Worm (Caenorhabditis elegans) whole organism, late embryonic: ENCODE results near the gene T05A7.11.

Source experiments
- C38D4.7 ChIP-seq: fragments of 200-800 bp; sonication (Bioruptor generic); optimal IDR thresholded peaks from 2 replicates; lab custom pipeline; 2018; ENCODE audit warnings: mild to moderate bottlenecking, missing genetic modification characterization, moderate library complexity, missing compliant biosample characterization
- F13H6.1 ChIP-seq: sonication (generic microtip); optimal IDR thresholded peaks from 2 replicates; lab custom pipeline; 2016; ENCODE audit warnings: missing genetic modification characterization, missing compliant biosample characterization
- K09A11.1 ChIP-seq: sonication (generic microtip); optimal IDR thresholded peaks from 2 replicates; lab custom pipeline; 2017; ENCODE audit warnings: antibody characterized with exemption, mild to moderate bottlenecking, missing genetic modification characterization, missing compliant biosample characterization; ENCODE audit not compliant: insufficient read depth
- T23F11.4 ChIP-seq: fragments of 200-800 bp; sonication (Bioruptor generic); optimal IDR thresholded peaks from 2 replicates; lab custom pipeline; 2018; ENCODE audit warnings: mild to moderate bottlenecking, missing genetic modification characterization, missing compliant biosample characterization
- Y22D7AL.16 ChIP-seq: sonication (generic microtip); optimal IDR thresholded peaks from 2 replicates; lab custom pipeline; 2016; ENCODE audit warnings: missing genetic modification characterization, missing compliant biosample characterization
- ahr-1 ChIP-seq: sonication (generic microtip); optimal IDR thresholded peaks from 2 replicates; lab custom pipeline; 2016; ENCODE audit warnings: missing genetic modification characterization, missing compliant biosample characterization
- ama-1 ChIP-seq: fragments of 150-350 bp; optimal IDR thresholded peaks from 2 replicates; lab custom pipeline; 2014
- ceh-22 ChIP-seq: sonication (generic microtip); optimal IDR thresholded peaks from 2 replicates; lab custom pipeline; 2017; ENCODE audit warnings: missing biosample characterization, missing genetic modification characterization
- ceh-24 ChIP-seq: sonication (generic microtip); optimal IDR thresholded peaks from 2 replicates; lab custom pipeline; 2016; ENCODE audit warnings: mild to moderate bottlenecking, missing genetic modification characterization, missing compliant biosample characterization
- ceh-30 ChIP-seq: fragments of 150-350 bp; optimal IDR thresholded peaks from 2 replicates; lab custom pipeline; 2014; ENCODE audit warnings: missing biosample characterization, missing genetic modification characterization
- ceh-31 ChIP-seq: sonication (generic microtip); optimal IDR thresholded peaks from 2 replicates; lab custom pipeline; 2016; ENCODE audit warnings: missing genetic modification characterization, missing compliant biosample characterization
- ceh-48 ChIP-seq: sonication (generic microtip); optimal IDR thresholded peaks from 2 replicates; lab custom pipeline; 2016; ENCODE audit warnings: missing genetic modification characterization, inconsistent platforms, missing compliant biosample characterization
- ceh-6 ChIP-seq: fragments of 200-800 bp; sonication (Bioruptor generic); optimal IDR thresholded peaks from 2 replicates; lab custom pipeline; 2018; ENCODE audit warnings: mild to moderate bottlenecking, missing genetic modification characterization, missing compliant biosample characterization
- ceh-9 ChIP-seq: sonication (generic microtip); optimal IDR thresholded peaks from 2 replicates; lab custom pipeline; 2016; ENCODE audit warnings: mild to moderate bottlenecking, missing genetic modification characterization, inconsistent platforms, missing compliant biosample characterization
- elt-2 ChIP-seq: sonication (generic microtip); optimal IDR thresholded peaks from 2 replicates; lab custom pipeline; 2016; ENCODE audit warnings: missing genetic modification reagents, missing genetic modification characterization, missing compliant biosample characterization
- elt-4 ChIP-seq: sonication (generic microtip); optimal IDR thresholded peaks from 2 replicates; lab custom pipeline; 2016; ENCODE audit warnings: missing genetic modification characterization, missing compliant biosample characterization
- eyg-1 ChIP-seq: sonication (generic microtip); optimal IDR thresholded peaks from 2 replicates; lab custom pipeline; 2016; ENCODE audit warnings: missing genotype, missing genetic modification characterization, missing compliant biosample characterization
- fkh-10 ChIP-seq: fragments of 150-350 bp; optimal IDR thresholded peaks from 2 replicates; lab custom pipeline; 2014; ENCODE audit warnings: missing biosample characterization, missing genetic modification reagents, missing genetic modification characterization
- fkh-6 ChIP-seq: sonication (generic microtip); optimal IDR thresholded peaks from 2 replicates; lab custom pipeline; 2016; ENCODE audit warnings: missing genetic modification characterization, missing compliant biosample characterization
- hlh-13 ChIP-seq: fragments of 200-800 bp; sonication (Bioruptor generic); optimal IDR thresholded peaks from 2 replicates; lab custom pipeline; 2018; ENCODE audit warnings: mild to moderate bottlenecking, missing genetic modification characterization, missing compliant biosample characterization
- hlh-6 ChIP-seq: sonication (generic microtip); optimal IDR thresholded peaks from 2 replicates; lab custom pipeline; 2016; ENCODE audit warnings: missing genotype, missing genetic modification characterization, missing compliant biosample characterization
- hlh-8 ChIP-seq: sonication (generic microtip); optimal IDR thresholded peaks from 2 replicates; lab custom pipeline; 2016; ENCODE audit warnings: missing genotype, missing genetic modification characterization, missing compliant biosample characterization
- nhr-232 ChIP-seq: sonication (generic microtip); optimal IDR thresholded peaks from 2 replicates; lab custom pipeline; 2016; ENCODE audit warnings: missing genetic modification characterization, missing compliant biosample characterization
- pag-3 ChIP-seq: sonication (generic microtip); optimal IDR thresholded peaks from 2 replicates; lab custom pipeline; 2016; ENCODE audit warnings: missing compliant biosample characterization, missing genetic modification characterization, borderline replicate concordance
- pat-9 ChIP-seq: fragments of 200-800 bp; sonication (Bioruptor generic); optimal IDR thresholded peaks from 2 replicates; lab custom pipeline; 2018; ENCODE audit warnings: mild to moderate bottlenecking, missing genetic modification characterization, moderate library complexity, missing compliant biosample characterization
- pros-1 ChIP-seq: fragments of 150-350 bp; optimal IDR thresholded peaks from 2 replicates; lab custom pipeline; 2014; ENCODE audit warnings: missing biosample characterization, missing genetic modification reagents, missing genetic modification characterization
- ref-2 ChIP-seq: sonication (generic microtip); optimal IDR thresholded peaks from 2 replicates; lab custom pipeline; 2016; ENCODE audit warnings: missing genetic modification characterization, missing compliant biosample characterization
- rnt-1 ChIP-seq: sonication (generic microtip); optimal IDR thresholded peaks from 2 replicates; lab custom pipeline; 2016; ENCODE audit warnings: missing genetic modification characterization, missing compliant biosample characterization
- sox-2 ChIP-seq: fragments of 200-800 bp; sonication (Bioruptor generic); IDR thresholded peaks from 2 replicates; pipeline ENCODE4 v1.3.6; 2022; ENCODE audit warnings: missing genetic modification reagents, missing genetic modification characterization, missing compliant biosample characterization
- syd-9 ChIP-seq: sonication (generic microtip); optimal IDR thresholded peaks from 2 replicates; lab custom pipeline; 2016; ENCODE audit warnings: mild to moderate bottlenecking, missing genetic modification characterization, moderate library complexity, missing compliant biosample characterization
- ttx-3 ChIP-seq: sonication (generic microtip); optimal IDR thresholded peaks from 2 replicates; lab custom pipeline; 2016; ENCODE audit warnings: missing genetic modification reagents, missing genetic modification characterization, missing compliant biosample characterization
- unc-3 ChIP-seq, 2 experiments: fragments of 200-800 bp in 1 of 2; sonication (Bioruptor generic) in 1 of 2; sonication (generic microtip) in 1 of 2; conservative IDR thresholded peaks in 1 of 2; optimal IDR thresholded peaks in 1 of 2; 2 replicates each; pipeline versions ENCODE4 v1.3.6 to Lab custom; 2016 to 2022; ENCODE audit warnings: missing compliant biosample characterization in 2 of 2, missing genetic modification characterization in 2 of 2, missing genetic modification reagents in 1 of 2
- unc-55 ChIP-seq: sonication (generic microtip); optimal IDR thresholded peaks from 2 replicates; lab custom pipeline; 2017; ENCODE audit warnings: missing biosample characterization, missing genetic modification reagents, missing genetic modification characterization
- zip-5 ChIP-seq: sonication (generic microtip); optimal IDR thresholded peaks from 2 replicates; lab custom pipeline; 2016; ENCODE audit warnings: missing genetic modification characterization, missing compliant biosample characterization

The T05A7.11 gene

DNA sequence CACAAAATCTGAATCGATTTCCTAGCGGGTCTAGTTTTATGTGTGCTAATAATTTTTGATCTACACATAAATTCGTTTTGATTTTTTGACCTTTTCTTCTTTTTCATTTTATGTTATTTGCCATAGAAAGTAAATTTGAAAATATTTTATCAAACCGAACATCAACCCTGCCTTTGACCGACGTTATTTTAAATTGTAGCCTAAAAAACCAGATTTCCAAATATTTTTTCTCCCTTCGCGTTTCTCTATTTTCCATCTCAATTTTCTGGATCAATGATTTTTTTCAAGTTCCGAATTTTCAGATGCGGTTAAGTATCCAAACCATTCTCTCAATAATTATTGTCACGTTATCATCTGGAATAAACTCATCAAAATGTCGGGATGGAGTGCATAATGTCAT, 12.7 kb upstream of the T05A7.11 start, which contains the start of gene T05A7.1:
Gene T05A7.1 (plus strand): TSS at position 301 of the 400 bp plus-strand sequence.
- no peak for TF ChIP-seq ceh-31 (tag; lab: Kevin White, UChicago)
- no peak for TF ChIP-seq syd-9 (tag; lab: Kevin White, UChicago)
- TF ChIP-seq pag-3 (tag; lab: Kevin White, UChicago) = no peak
- TF ChIP-seq F13H6.1 (tag; lab: Kevin White, UChicago) = no peak
- TF ChIP-seq ttx-3 (tag; lab: Kevin White, UChicago) = no peak
- TF ChIP-seq fkh-6 = no peak
- no peak for TF ChIP-seq unc-3 (GFP tag; conservative IDR thresholded peaks at IDR 0.05; lab: Robert Waterston, UW)
- TF ChIP-seq unc-3 (tag; optimal IDR thresholded peaks at IDR 0.05; lab: Kevin White, UChicago) = no peak
- no peak for TF ChIP-seq T23F11.4 (GFP tag; lab: Kevin White, UChicago)
- TF ChIP-seq hlh-8 (tag; lab: Kevin White, UChicago) = no peak
- TF ChIP-seq Y22D7AL.16 = no peak
- TF ChIP-seq eyg-1 = no peak
- TF ChIP-seq ceh-22 (tag; lab: Kevin White, UChicago) = no peak
- TF ChIP-seq ref-2 (tag; lab: Kevin White, UChicago) = no peak
- no peak for TF ChIP-seq ceh-48 (tag; lab: Kevin White, UChicago)
- TF ChIP-seq, all 69 proteins: peak for 0

DNA sequence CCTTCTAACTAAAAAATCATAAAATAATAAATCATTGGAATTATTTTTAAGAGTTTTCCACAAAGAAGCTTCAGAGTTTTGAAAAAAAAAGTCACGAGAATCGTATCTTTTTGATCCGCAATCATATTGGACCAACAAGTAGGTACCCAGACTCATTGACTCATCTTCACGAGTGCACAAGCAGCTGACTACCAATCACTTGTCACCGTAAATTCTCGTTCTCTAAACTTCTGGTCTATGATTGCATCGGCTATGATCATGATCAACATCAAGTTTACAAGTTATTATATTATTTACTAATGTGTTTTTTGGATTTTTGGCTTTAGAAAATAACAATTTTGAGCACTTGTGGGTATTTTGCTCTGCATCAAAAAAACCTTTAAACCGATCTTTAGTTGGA, 11.0 kb upstream of the T05A7.11 start:
- TF ChIP-seq unc-55 (GFP tag; lab: Kevin White, UChicago) (peak; percentile 67), pros-1 (tag; lab: Kevin White, UChicago) (no peak)

DNA sequence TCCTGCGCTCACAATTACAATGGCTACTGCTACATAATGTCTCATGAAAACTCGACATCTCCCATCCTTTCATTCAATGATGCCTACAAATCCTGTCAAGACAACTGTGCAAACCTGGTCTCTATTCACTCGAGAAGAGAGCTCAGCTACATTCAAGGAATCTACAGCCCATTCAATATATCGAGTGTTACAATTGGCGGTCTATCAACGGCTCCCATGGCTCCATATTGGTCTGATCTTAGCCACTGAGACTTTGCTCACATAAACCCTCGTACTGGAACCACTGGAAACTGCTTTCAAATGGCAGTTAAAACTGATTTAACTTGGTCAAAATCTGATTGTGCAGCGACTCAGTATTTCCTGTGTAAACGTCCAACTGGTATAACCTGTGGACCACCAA, 10.2 kb upstream of the T05A7.11 start, which contains the start of gene T05A7.3:
Gene T05A7.3 (plus strand): TSS at position 301 of the 400 bp plus-strand sequence.
- no peak for TF ChIP-seq fkh-10 (GFP tag; lab: Kevin White, UChicago)
- TF ChIP-seq rnt-1 = no peak
- no peak for TF ChIP-seq ama-1 (lab: Kevin White, UChicago)
- no peak for TF ChIP-seq hlh-13 (GFP tag; lab: Kevin White, UChicago)
- no peak for TF ChIP-seq syd-9 (tag; lab: Kevin White, UChicago)
- no peak for TF ChIP-seq elt-4 (tag; lab: Kevin White, UChicago)
- no peak for TF ChIP-seq fkh-6
- TF ChIP-seq ceh-6 = no peak
- TF ChIP-seq ahr-1 (tag; lab: Kevin White, UChicago) = no peak
- TF ChIP-seq ceh-48 (tag; lab: Kevin White, UChicago) = no peak
- TF ChIP-seq nhr-232 (tag; lab: Kevin White, UChicago) = no peak
- no peak for TF ChIP-seq zip-5 (tag; lab: Kevin White, UChicago)
- no peak for TF ChIP-seq ceh-24 (tag; lab: Kevin White, UChicago)
- TF ChIP-seq ceh-31 (tag; lab: Kevin White, UChicago) = no peak
- TF ChIP-seq elt-2 = no peak
- no peak for TF ChIP-seq hlh-6 (tag; lab: Kevin White, UChicago)

DNA sequence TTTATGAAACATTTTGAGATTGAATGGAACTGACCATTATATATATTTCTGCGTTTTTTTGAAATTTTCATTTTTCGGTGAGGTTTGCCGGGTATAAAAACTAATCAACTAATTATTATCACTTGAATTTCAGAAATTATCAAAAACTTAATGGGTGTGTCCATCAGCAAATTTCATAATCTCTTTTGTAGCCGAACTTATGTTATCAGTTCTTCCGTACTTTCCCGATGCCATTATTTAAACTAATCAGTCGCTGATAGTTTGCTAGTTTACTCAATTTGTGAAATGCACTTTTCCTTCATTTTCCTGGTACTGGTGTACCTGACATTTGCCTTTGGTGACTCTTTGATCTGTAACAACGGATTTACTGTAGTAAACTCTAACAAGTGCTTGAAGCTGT, 8.9 kb upstream of the T05A7.11 start:
- TF ChIP-seq T23F11.4 (GFP tag; lab: Kevin White, UChicago) = no peak
- peak; percentile 64 for TF ChIP-seq elt-2

DNA sequence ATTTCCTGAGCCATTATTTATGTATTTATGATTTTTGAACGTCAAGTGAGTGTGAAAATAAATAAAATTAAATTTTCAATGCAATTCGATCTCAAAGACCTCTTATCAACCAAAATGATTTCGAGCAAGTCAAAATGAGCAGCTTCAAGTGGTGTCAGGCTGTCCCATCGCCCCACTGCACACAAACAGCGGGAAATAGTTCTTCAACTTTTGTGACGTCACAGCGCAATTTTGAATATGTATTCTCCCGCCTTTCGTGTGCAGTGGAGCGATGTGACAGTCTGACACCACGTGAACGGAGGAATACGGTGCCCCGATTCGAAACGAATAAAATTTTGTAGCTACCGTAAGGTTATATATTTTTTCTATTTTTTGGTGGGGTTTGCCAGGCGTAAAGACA, 8.4 kb upstream of the T05A7.11 start:
- TF ChIP-seq ceh-48 (tag; lab: Kevin White, UChicago) = no peak
- TF ChIP-seq ceh-22 (tag; lab: Kevin White, UChicago) = no peak
- TF ChIP-seq unc-3 (GFP tag; conservative IDR thresholded peaks at IDR 0.05; lab: Robert Waterston, UW) = no peak
- no peak for TF ChIP-seq unc-3 (tag; optimal IDR thresholded peaks at IDR 0.05; lab: Kevin White, UChicago)
- TF ChIP-seq ceh-9 (tag; lab: Kevin White, UChicago) = no peak
- no peak for TF ChIP-seq K09A11.1 (tag; lab: Kevin White, UChicago)
- TF ChIP-seq pat-9 (tag; lab: Kevin White, UChicago) = no peak
- no peak for TF ChIP-seq C38D4.7
- TF ChIP-seq ceh-30 = no peak
- TF ChIP-seq sox-2 (GFP tag; lab: Robert Waterston, UW) = no peak
